Fruit fly (Drosophila melanogaster) whole organism, embryonic: ENCODE data around the gene Ptpmeg2.

Source experiments
- ATbp ChIP-seq: fragments of 200-800 bp; sonication (Bioruptor generic); optimal IDR thresholded peaks from 2 replicates; lab custom pipeline; 2017; ENCODE audit warnings: missing biosample characterization, mild to moderate bottlenecking, missing genetic modification characterization, missing genetic modification reagents
- Antp ChIP-seq: fragments of 200-800 bp; sonication (Bioruptor generic); optimal IDR thresholded peaks from 3 replicates; lab custom pipeline; 2016; ENCODE audit warnings: missing biosample characterization, missing genetic modification characterization
- Atf6 ChIP-seq: fragments of 200-800 bp; sonication (Bioruptor generic); IDR thresholded peaks from 2 replicates; pipeline ENCODE4 v1.3.6; 2022; ENCODE audit warnings: missing biosample characterization, missing genetic modification characterization
- CG11093 ChIP-seq: fragments of 200-800 bp; sonication (Bioruptor generic); IDR thresholded peaks from 3 replicates; pipeline ENCODE4 v1.3.6; 2022; ENCODE audit warnings: missing biosample characterization, missing genetic modification characterization
- CG11456 ChIP-seq: fragments of 200-800 bp; sonication (Bioruptor generic); IDR thresholded peaks from 3 replicates; pipeline ENCODE4 v1.3.6; 2022; ENCODE audit warnings: missing biosample characterization, missing genetic modification characterization
- CG12219 ChIP-seq: fragments of 200-800 bp; sonication (Bioruptor generic); optimal IDR thresholded peaks from 3 replicates; lab custom pipeline; 2018; ENCODE audit warnings: missing biosample characterization, mild to moderate bottlenecking, missing genetic modification characterization
- CG13296 ChIP-seq: fragments of 200-800 bp; sonication (Bioruptor generic); optimal IDR thresholded peaks from 3 replicates; lab custom pipeline; 2018; ENCODE audit warnings: missing biosample characterization, mild to moderate bottlenecking, missing genetic modification characterization
- CG14050 ChIP-seq: fragments of 200-800 bp; sonication (Bioruptor generic); IDR thresholded peaks from 3 replicates; pipeline ENCODE4 v1.3.6; 2022; ENCODE audit warnings: missing biosample characterization, missing genetic modification characterization
- CG1529 ChIP-seq: fragments of 200-800 bp; sonication (Bioruptor generic); optimal IDR thresholded peaks from 3 replicates; lab custom pipeline; 2018; ENCODE audit warnings: missing biosample characterization, missing genetic modification characterization
- CG1603 ChIP-seq: fragments of 200-800 bp; sonication (Bioruptor generic); optimal IDR thresholded peaks from 2 replicates; lab custom pipeline; 2019; ENCODE audit warnings: missing biosample characterization, mild to moderate bottlenecking, missing genetic modification characterization, moderate library complexity
- CG2889 ChIP-seq: fragments of 200-800 bp; sonication (Bioruptor generic); IDR thresholded peaks from 3 replicates; pipeline ENCODE4 v1.3.6; 2022; ENCODE audit warnings: missing biosample characterization, missing genetic modification characterization
- CG3726 ChIP-seq: fragments of 200-800 bp; sonication (Bioruptor generic); IDR thresholded peaks from 3 replicates; pipeline ENCODE4, ENCODE4 v1.3.6; 2022; ENCODE audit warnings: missing biosample characterization, missing genetic modification characterization
- CG5180 ChIP-seq: fragments of 200-800 bp; sonication (Bioruptor generic); optimal IDR thresholded peaks from 3 replicates; lab custom pipeline; 2017; ENCODE audit warnings: missing biosample characterization, missing genetic modification characterization, mild to moderate bottlenecking, moderate library complexity, missing genetic modification reagents
- CG7372 ChIP-seq: fragments of 200-800 bp; sonication (Bioruptor generic); IDR thresholded peaks from 2 replicates; pipeline ENCODE4 v1.3.6; 2022; ENCODE audit warnings: missing biosample characterization, missing genetic modification characterization
- CG8765 ChIP-seq: fragments of 200-800 bp; sonication (Bioruptor generic); IDR thresholded peaks from 2 replicates; pipeline ENCODE4 v1.3.6; 2022; ENCODE audit warnings: missing biosample characterization, missing genetic modification characterization
- CG9797 ChIP-seq: fragments of 200-800 bp; sonication (Bioruptor generic); optimal IDR thresholded peaks from 3 replicates; lab custom pipeline; 2018; ENCODE audit warnings: missing biosample characterization, mild to moderate bottlenecking, missing genetic modification characterization
- D19A ChIP-seq: fragments of 200-800 bp; optimal IDR thresholded peaks from 3 replicates; lab custom pipeline; 2019; ENCODE audit warnings: missing biosample characterization, mild to moderate bottlenecking, missing genetic modification characterization, moderate library complexity
- Dfd ChIP-seq, 2 experiments: fragments of >200 bp; optimal IDR thresholded peaks; 2 replicates each; lab custom pipeline; 2017; ENCODE audit warnings: missing biosample characterization in 2 of 2, missing genetic modification characterization in 2 of 2
- Drgx ChIP-seq: fragments of 200-800 bp; sonication (Bioruptor generic); IDR thresholded peaks from 2 replicates; pipeline ENCODE4 v1.3.6; 2022; ENCODE audit warnings: missing biosample characterization, missing genetic modification characterization
- Hr3 ChIP-seq: fragments of 200-800 bp; sonication (Bioruptor generic); optimal IDR thresholded peaks from 3 replicates; lab custom pipeline; 2016; ENCODE audit warnings: missing biosample characterization, missing genetic modification characterization
- MBD-R2 ChIP-seq: fragments of 200-800 bp; sonication (Bioruptor generic); IDR thresholded peaks from 2 replicates; pipeline ENCODE4 v1.3.6; 2022; ENCODE audit warnings: missing biosample characterization, missing genetic modification characterization
- MESR4 ChIP-seq: fragments of 200-800 bp; sonication (Bioruptor generic); optimal IDR thresholded peaks from 2 replicates; lab custom pipeline; 2018; ENCODE audit warnings: missing biosample characterization, mild to moderate bottlenecking, missing genetic modification characterization, moderate library complexity
- Meics ChIP-seq: fragments of 200-800 bp; sonication (Bioruptor generic); optimal IDR thresholded peaks from 2 replicates; lab custom pipeline; 2017; ENCODE audit warnings: missing biosample characterization, mild to moderate bottlenecking, missing genetic modification characterization
- NFAT ChIP-seq: fragments of 200-800 bp; sonication (Bioruptor generic); IDR thresholded peaks from 2 replicates; pipeline ENCODE4 v1.3.6; 2022; ENCODE audit warnings: missing biosample characterization, missing genetic modification characterization
- Scr ChIP-seq: fragments of 200-800 bp; sonication (Bioruptor generic); IDR thresholded peaks from 2 replicates; pipeline ENCODE4 v1.3.6; 2022; ENCODE audit warnings: missing biosample characterization, missing genetic modification characterization; ENCODE audit not compliant: partially characterized antibody
- Tbp ChIP-seq: fragments of >200 bp; optimal IDR thresholded peaks from 2 replicates; lab custom pipeline; 2018; ENCODE audit warnings: missing biosample characterization, missing genetic modification characterization
- ap ChIP-seq: fragments of 200-800 bp; sonication (Bioruptor generic); IDR thresholded peaks from 2 replicates; pipeline ENCODE4 v1.3.6; 2022; ENCODE audit warnings: missing biosample characterization, missing genetic modification characterization
- ase ChIP-seq: fragments of 200-800 bp; sonication (Bioruptor generic); IDR thresholded peaks from 3 replicates; pipeline ENCODE4 v1.3.6; 2022; ENCODE audit warnings: missing biosample characterization, missing genetic modification characterization
- br ChIP-seq: fragments of >200 bp; optimal IDR thresholded peaks from 2 replicates; lab custom pipeline; 2017
- dan ChIP-seq: fragments of 200-800 bp; sonication (Bioruptor generic); IDR thresholded peaks from 2 replicates; pipeline ENCODE4 v1.3.6; 2022; ENCODE audit warnings: missing biosample characterization, missing genetic modification characterization
- dm ChIP-seq: fragments of 200-800 bp; sonication (Bioruptor generic); optimal IDR thresholded peaks from 3 replicates; lab custom pipeline; 2016; ENCODE audit warnings: missing biosample characterization, missing genetic modification characterization
- eyg ChIP-seq: fragments of 200-800 bp; sonication (Bioruptor generic); optimal IDR thresholded peaks from 3 replicates; lab custom pipeline; 2016; ENCODE audit warnings: missing biosample characterization, missing genetic modification characterization
- gsb ChIP-seq: fragments of 200-800 bp; sonication (Bioruptor generic); IDR thresholded peaks from 2 replicates; pipeline ENCODE4 v1.3.6; 2022; ENCODE audit warnings: missing biosample characterization, missing genetic modification characterization
- gt ChIP-seq: fragments of 200-800 bp; sonication (Bioruptor generic); IDR thresholded peaks from 2 replicates; pipeline ENCODE4 v1.3.6; 2022; ENCODE audit warnings: missing biosample characterization, missing genetic modification characterization
- insv ChIP-seq, 2 experiments: fragments of 200-800 bp; sonication (Bioruptor generic); optimal IDR thresholded peaks; 3 replicates each; lab custom pipeline; 2016 to 2018; ENCODE audit warnings: missing biosample characterization in 2 of 2, missing genetic modification characterization in 2 of 2
- lola ChIP-seq, 3 experiments: fragments of >200 bp in 2 of 3; fragments of 200-800 bp in 1 of 3; sonication (Bioruptor generic) in 1 of 3; optimal IDR thresholded peaks; 2 replicates each; lab custom pipeline; 2017 to 2019; ENCODE audit warnings: missing biosample characterization in 3 of 3, missing genetic modification characterization in 3 of 3, mild to moderate bottlenecking in 1 of 3, moderate library complexity in 1 of 3
- lov ChIP-seq, 2 experiments: fragments of 200-800 bp in 1 of 2; fragments of >200 bp in 1 of 2; sonication (Bioruptor generic) in 1 of 2; IDR thresholded peaks in 1 of 2; optimal IDR thresholded peaks in 1 of 2; 2 replicates in 1 of 2; 3 replicates in 1 of 2; pipeline versions ENCODE4 v1.3.6 to Lab custom; 2017 to 2022; ENCODE audit warnings: missing biosample characterization in 1 of 2, missing genetic modification characterization in 1 of 2
- mirr ChIP-seq: fragments of 200-800 bp; sonication (Bioruptor generic); optimal IDR thresholded peaks from 3 replicates; lab custom pipeline; 2018; ENCODE audit warnings: missing biosample characterization, mild to moderate bottlenecking, missing genetic modification characterization
- otp ChIP-seq: fragments of 200-800 bp; sonication (Bioruptor generic); IDR thresholded peaks from 3 replicates; pipeline ENCODE4, ENCODE4 v1.3.6; 2022; ENCODE audit warnings: missing biosample characterization, missing genetic modification characterization
- pb ChIP-seq: fragments of 200-800 bp; sonication (Bioruptor generic); optimal IDR thresholded peaks from 3 replicates; lab custom pipeline; 2016; ENCODE audit warnings: missing biosample characterization, missing genetic modification characterization
- pros ChIP-seq: fragments of 200-800 bp; sonication (Bioruptor generic); optimal IDR thresholded peaks from 3 replicates; lab custom pipeline; 2019; ENCODE audit warnings: missing biosample characterization, mild to moderate bottlenecking, missing genetic modification characterization, moderate library complexity
- psq ChIP-seq: fragments of 200-800 bp; sonication (Bioruptor generic); optimal IDR thresholded peaks from 2 replicates; lab custom pipeline; 2017; ENCODE audit warnings: missing biosample characterization, missing genetic modification characterization
- rib ChIP-seq: fragments of 200-800 bp; sonication (Bioruptor generic); IDR thresholded peaks from 2 replicates; pipeline ENCODE4 v1.3.6; 2022; ENCODE audit warnings: missing biosample characterization, missing genetic modification characterization
- row ChIP-seq: fragments of 200-800 bp; sonication (Bioruptor generic); IDR thresholded peaks from 3 replicates; pipeline ENCODE4 v1.3.6; 2022; ENCODE audit warnings: missing biosample characterization, missing genetic modification characterization
- sens-2 ChIP-seq: fragments of 200-800 bp; sonication (Bioruptor generic); IDR thresholded peaks from 2 replicates; pipeline ENCODE4 v1.3.6; 2022; ENCODE audit warnings: missing biosample characterization, missing genetic modification characterization
- shn ChIP-seq: fragments of 200-800 bp; sonication (Bioruptor generic); optimal IDR thresholded peaks from 3 replicates; lab custom pipeline; 2016; ENCODE audit warnings: missing biosample characterization, missing genetic modification characterization
- stwl ChIP-seq: fragments of 200-800 bp; sonication (Bioruptor generic); optimal IDR thresholded peaks from 3 replicates; lab custom pipeline; 2018; ENCODE audit warnings: missing biosample characterization, mild to moderate bottlenecking, missing genetic modification characterization, moderate library complexity
- tgo ChIP-seq: fragments of 200-800 bp; sonication (Bioruptor generic); IDR thresholded peaks from 3 replicates; pipeline ENCODE4 v1.3.6; 2022; ENCODE audit warnings: missing biosample characterization, missing genetic modification characterization
- tna ChIP-seq: fragments of 200-800 bp; sonication (Bioruptor generic); IDR thresholded peaks from 2 replicates; pipeline ENCODE4 v1.3.6; 2022; ENCODE audit warnings: missing biosample characterization, missing genetic modification characterization; ENCODE audit not compliant: partially characterized antibody
- trem ChIP-seq: fragments of 200-800 bp; optimal IDR thresholded peaks from 3 replicates; lab custom pipeline; 2019; ENCODE audit warnings: missing biosample characterization, mild to moderate bottlenecking, missing genetic modification characterization, moderate library complexity

Gene Ptpmeg2

DNA sequence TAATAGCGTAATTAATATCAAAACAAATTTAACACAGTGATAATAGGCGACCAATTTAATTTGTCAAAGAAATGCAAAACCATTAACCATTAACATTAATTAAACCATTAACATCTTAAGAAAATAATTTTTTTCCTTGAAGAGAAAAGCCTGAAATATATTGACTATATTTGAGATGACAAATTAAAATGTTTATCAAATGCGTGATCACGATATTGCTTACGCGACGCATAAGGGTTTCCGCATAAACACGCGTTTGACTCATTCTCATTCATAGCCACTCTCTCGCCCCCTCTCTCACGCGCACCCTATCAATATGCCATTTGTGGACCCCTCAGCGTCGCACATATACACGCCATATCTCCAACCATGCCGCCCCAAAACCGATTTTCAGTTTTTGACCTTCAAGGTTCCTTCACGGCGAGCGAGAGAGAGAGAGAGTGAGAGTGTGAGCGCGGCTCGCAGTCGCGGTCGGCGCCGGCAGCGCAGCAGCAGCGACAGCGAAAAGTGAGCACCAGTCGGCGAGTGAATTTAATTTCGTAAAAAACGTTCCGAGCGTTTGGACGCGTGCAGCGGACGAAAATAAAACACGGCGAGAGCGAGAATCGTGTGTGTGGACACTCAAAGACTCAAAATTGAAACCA, 73.5 kb downstream of the Ptpmeg2 start, which contains the start of gene Hex-A (continued):
- TF ChIP-seq CG7372 (peak; percentile 91), tna (no peak; the same call in 1 of the 2 replicates), gsb (peak; percentile 88), rib (GFP tag; lab: Robert Waterston, UW) (peak; percentile 95), dm (GFP tag; lab: Kevin White, UChicago) (peak; percentile 84), ase (GFP tag; lab: Robert Waterston, UW) (peak; percentile 83), CG11456 (GFP tag; lab: Robert Waterston, UW) (peak; percentile 89), lov (optimal IDR thresholded peaks at IDR 0.05; lab: Kevin White, UChicago) (no peak), lov (GFP tag; IDR thresholded peaks at IDR 0.05; lab: Robert Waterston, UW) (peak; percentile 80), dan (GFP tag; lab: Robert Waterston, UW) (no peak), lola (GFP tag; optimal IDR thresholded peaks at IDR 0.05; lab: Kevin White, UChicago) (peak in 1 of 3 experiments; percentile 96), CG3726 (peak; percentile 80; the same call in 2 of the 3 replicates), CG14050 (peak; percentile 86), CG1603 (peak; percentile 82), Antp (GFP tag; lab: Kevin White, UChicago) (peak; percentile 85), CG11093 (GFP tag; lab: Robert Waterston, UW) (peak; percentile 64), Hr3 (GFP tag; lab: Kevin White, UChicago) (peak; percentile 83), pros (GFP tag; lab: Kevin White, UChicago) (peak; percentile 89), stwl (tag; lab: Kevin White, UChicago) (no peak), CG8765 (GFP tag; lab: Robert Waterston, UW) (peak; percentile 62; the same call in 1 of the 2 replicates), insv (GFP tag; optimal IDR thresholded peaks at IDR 0.05; lab: Kevin White, UChicago) (peak; percentile 2 to 84), Scr (GFP tag; lab: Robert Waterston, UW) (no peak), CG2889 (GFP tag; lab: Robert Waterston, UW) (peak; percentile 87), Tbp (GFP tag; lab: Kevin White, UChicago) (no peak), sens-2 (GFP tag; lab: Robert Waterston, UW) (peak; percentile 75), tgo (GFP tag; lab: Robert Waterston, UW) (peak; percentile 91), psq (GFP tag; lab: Kevin White, UChicago) (peak; percentile 83), CG13296 (GFP tag; lab: Kevin White, UChicago) (peak; percentile 99), mirr (GFP tag; lab: Kevin White, UChicago) (peak; percentile 96), otp (GFP tag; lab: Robert Waterston, UW) (peak; percentile 83; the same call in 1 of the 3 replicates), shn (GFP tag; lab: Kevin White, UChicago) (peak; percentile 88), CG12219 (GFP tag; lab: Kevin White, UChicago) (peak; percentile 98), ATbp (peak; percentile 92), pb (GFP tag; lab: Kevin White, UChicago) (peak; percentile 89), CG5180 (GFP tag; lab: Kevin White, UChicago) (peak; percentile 92), br (lab: Kevin White, UChicago) (no peak), row (peak; percentile 93), NFAT (GFP tag; lab: Robert Waterston, UW) (peak; percentile 89), MESR4 (GFP tag; lab: Kevin White, UChicago) (peak; percentile 23), Dfd (GFP tag; optimal IDR thresholded peaks at IDR 0.05; lab: Kevin White, UChicago) (no peak), D19A (tag; lab: Kevin White, UChicago) (peak; percentile 64), MBD-R2 (GFP tag; lab: Robert Waterston, UW) (peak; percentile 78), CG1529 (peak; percentile 96), Atf6 (GFP tag; lab: Robert Waterston, UW) (peak; percentile 95), Drgx (GFP tag; lab: Robert Waterston, UW) (peak; percentile 88), ap (GFP tag; lab: Robert Waterston, UW) (peak; percentile 83), gt (GFP tag; lab: Robert Waterston, UW) (peak; percentile 82), Meics (peak; percentile 98), CG9797 (peak; percentile 44), trem (peak; percentile 92), eyg (GFP tag; lab: Kevin White, UChicago) (peak; percentile 87)
